Worm (Caenorhabditis elegans) whole organism, L4/young adult: ENCODE data around the gene psd-1.

Source experiments
- W03F9.2 ChIP-seq: fragments of 150-350 bp; optimal IDR thresholded peaks from 2 replicates; lab custom pipeline; 2014; ENCODE audit warnings: missing biosample characterization, missing genetic modification characterization
- him-1 ChIP-seq: sonication (generic microtip); optimal IDR thresholded peaks from 2 replicates; lab custom pipeline; 2016; ENCODE audit warnings: missing genotype, missing genetic modification reagents, missing genetic modification characterization, missing compliant biosample characterization

- TF ChIP-seq him-1 (tag; lab: Kevin White, UChicago) (no peak), W03F9.2 (tag; lab: Kevin White, UChicago) (no peak)
Measured at ce11 chrIII:7323331-7323730, 48.1 kb upstream of the psd-1 start.
